Fruit fly (Drosophila melanogaster) whole organism: ENCODE data around the gene CG42762.

ENCODE experiments used
- EcR ChIP-seq, 2 experiments: fragments of >200 bp; optimal IDR thresholded peaks; 2 replicates each; lab custom pipeline; 2017; ENCODE audit warnings: missing biosample characterization in 2 of 2, missing genetic modification characterization in 2 of 2, missing genetic modification reagents in 2 of 2
- pan ChIP-seq: fragments of >200 bp; optimal IDR thresholded peaks from 2 replicates; lab custom pipeline; 2017
- psq ChIP-seq: fragments of >200 bp; optimal IDR thresholded peaks from 2 replicates; lab custom pipeline; 2017
- usp ChIP-seq: fragments of >200 bp; optimal IDR thresholded peaks from 2 replicates; lab custom pipeline; 2017; ENCODE audit warnings: missing biosample characterization, missing genetic modification characterization, mixed read lengths

- TF ChIP-seq EcR (GFP tag; optimal IDR thresholded peaks at IDR 0.05; lab: Kevin White, UChicago) (no peak), psq (lab: Kevin White, UChicago) (no peak), pan (no peak), usp (GFP tag; lab: Kevin White, UChicago) (no peak)
Measured at dm6 chr2L:8156682-8157081, 12.8 kb upstream of the CG42762 start.
